Fruit fly (Drosophila melanogaster) whole organism, larva: ENCODE data around the gene Polr1C.

ENCODE experiments used
- noc ChIP-seq: fragments of 200-800 bp; sonication (Bioruptor generic); optimal IDR thresholded peaks from 3 replicates; lab custom pipeline; 2019; ENCODE audit warnings: missing biosample characterization, mild to moderate bottlenecking, missing genetic modification characterization, moderate library complexity

Gene Polr1C

dm6 chr2L:4967511-4967910 lies 1.3 kb upstream of the Polr1C start, which contains the start of gene eIF3i:
Gene eIF3i, minus strand, starts transcription at chr2L:4967775.
- TF ChIP-seq noc (tag; lab: Kevin White, UChicago): no peak

dm6 chr2L:4971329-4971798 lies 2.6 kb downstream of the Polr1C start, which contains the start of gene CG14043:
Gene CG14043, plus strand, starts transcription at chr2L:4971702.
- no peak for TF ChIP-seq noc (tag; lab: Kevin White, UChicago)

- no peak for TF ChIP-seq noc (tag; lab: Kevin White, UChicago)
Observed at dm6 chr2L:4973731-4974415, 5.1 kb downstream of the Polr1C start, which contains the start of gene mRpL28. Gene mRpL28, plus strand, starts transcription at chr2L:4973976.

dm6 chr2L:4976988-4977551 lies 8.3 kb downstream of the Polr1C start, which contains the start of the genes Gmd and CG3792:
Gene Gmd, minus strand, starts transcription at chr2L:4977023.
Gene CG3792, plus strand, starts transcription at chr2L:4977312.
- peak; percentile 87 for TF ChIP-seq noc (tag; lab: Kevin White, UChicago)

dm6 chr2L:4979138-4979537 lies 10.3 kb downstream of the Polr1C start, which contains the start of gene CG8891:
Gene CG8891, minus strand, starts transcription at chr2L:4979379.
- no peak for TF ChIP-seq noc (tag; lab: Kevin White, UChicago)

dm6 chr2L:4981278-4981966 lies 12.6 kb downstream of the Polr1C start, which contains the start of the genes CG8892 and CG34126:
Gene CG8892, minus strand, starts transcription at chr2L:4981592.
Gene CG34126, plus strand, starts transcription at chr2L:4981614.
- TF ChIP-seq noc (tag; lab: Kevin White, UChicago): peak; percentile 98

dm6 chr2L:4982098-4982646 lies 13.4 kb downstream of the Polr1C start:
- TF ChIP-seq noc (tag; lab: Kevin White, UChicago): no peak

- TF ChIP-seq noc (tag; lab: Kevin White, UChicago): no peak
Observed at dm6 chr2L:4995010-4995836, 26.4 kb downstream of the Polr1C start.

dm6 chr2L:4995837-4996136 lies 27.0 kb downstream of the Polr1C start:
- TF ChIP-seq noc (tag; lab: Kevin White, UChicago): no peak

dm6 chr2L:4996283-4996922 lies 27.6 kb downstream of the Polr1C start:
- TF ChIP-seq noc (tag; lab: Kevin White, UChicago): no peak

- TF ChIP-seq noc (tag; lab: Kevin White, UChicago): peak; percentile 96
Observed at dm6 chr2L:4997401-4998259, 28.8 kb downstream of the Polr1C start.

dm6 chr2L:4998260-4998560 lies 29.4 kb downstream of the Polr1C start:
- no peak for TF ChIP-seq noc (tag; lab: Kevin White, UChicago)

- no peak for TF ChIP-seq noc (tag; lab: Kevin White, UChicago)
Observed at dm6 chr2L:4998571-4999191, 29.9 kb downstream of the Polr1C start.
